Fruit fly (Drosophila melanogaster) whole organism, embryonic: ENCODE measurements around the gene Cyp313b1.

Experiments used
- B-H1 ChIP-seq: fragments of 200-800 bp; sonication (Bioruptor generic); IDR thresholded peaks from 3 replicates; pipeline ENCODE4 v1.3.6; 2022; ENCODE audit warnings: missing biosample characterization, missing genetic modification characterization
- CG12104 ChIP-seq: fragments of 200-800 bp; sonication (Bioruptor generic); optimal IDR thresholded peaks from 3 replicates; lab custom pipeline; 2016; ENCODE audit warnings: missing biosample characterization, missing genetic modification characterization
- CG15696 ChIP-seq: fragments of 200-800 bp; sonication (Bioruptor generic); optimal IDR thresholded peaks from 2 replicates; lab custom pipeline; 2019; ENCODE audit warnings: missing biosample characterization, mild to moderate bottlenecking, missing genetic modification characterization, moderate library complexity
- CG16863 ChIP-seq: fragments of 200-800 bp; sonication (Bioruptor generic); optimal IDR thresholded peaks from 3 replicates; lab custom pipeline; 2016; ENCODE audit warnings: missing biosample characterization, missing genetic modification characterization
- CG17385 ChIP-seq: fragments of 200-800 bp; sonication (Bioruptor generic); optimal IDR thresholded peaks from 3 replicates; lab custom pipeline; 2018; ENCODE audit warnings: missing biosample characterization, mild to moderate bottlenecking, missing genetic modification characterization
- CG30431 ChIP-seq: fragments of 200-800 bp; sonication (Bioruptor generic); optimal IDR thresholded peaks from 2 replicates; lab custom pipeline; 2017; ENCODE audit warnings: missing biosample characterization, missing genetic modification characterization
- CG31224 ChIP-seq: fragments of 200-800 bp; sonication (Bioruptor generic); IDR thresholded peaks from 2 replicates; pipeline ENCODE4 v1.3.6; 2022; ENCODE audit warnings: missing biosample characterization, missing genetic modification characterization
- CG3838 ChIP-seq: fragments of 200-800 bp; sonication (Bioruptor generic); optimal IDR thresholded peaks from 3 replicates; lab custom pipeline; 2016; ENCODE audit warnings: missing biosample characterization, missing genetic modification characterization
- CG3847 ChIP-seq: fragments of 200-800 bp; sonication (Bioruptor generic); IDR thresholded peaks from 2 replicates; pipeline ENCODE4 v1.3.6; 2022; ENCODE audit warnings: missing biosample characterization, missing genetic modification characterization
- CG4282 ChIP-seq: fragments of 200-800 bp; sonication (Bioruptor generic); optimal IDR thresholded peaks from 2 replicates; lab custom pipeline; 2016; ENCODE audit warnings: missing biosample characterization, missing genetic modification characterization
- CG4328 ChIP-seq: fragments of 200-800 bp; sonication (Bioruptor generic); optimal IDR thresholded peaks from 3 replicates; lab custom pipeline; 2017; ENCODE audit warnings: missing biosample characterization, missing genetic modification reagents, missing genetic modification characterization
- CG4360 ChIP-seq: fragments of 200-800 bp; sonication (Bioruptor generic); IDR thresholded peaks from 2 replicates; pipeline ENCODE4 v1.3.6; 2022; ENCODE audit warnings: missing biosample characterization, missing genetic modification characterization
- CG4707 ChIP-seq: fragments of 200-800 bp; sonication (Bioruptor generic); optimal IDR thresholded peaks from 2 replicates; lab custom pipeline; 2018; ENCODE audit warnings: missing biosample characterization, mild to moderate bottlenecking, missing genetic modification characterization, moderate library complexity
- CG4854 ChIP-seq: fragments of 200-800 bp; sonication (Bioruptor generic); optimal IDR thresholded peaks from 2 replicates; lab custom pipeline; 2016; ENCODE audit warnings: missing biosample characterization, missing genetic modification characterization, inconsistent platforms
- CG6654 ChIP-seq: fragments of 200-800 bp; sonication (Bioruptor generic); optimal IDR thresholded peaks from 2 replicates; lab custom pipeline; 2017; ENCODE audit warnings: missing biosample characterization, mild to moderate bottlenecking, missing genetic modification characterization
- CG6765 ChIP-seq: fragments of 200-800 bp; sonication (Bioruptor generic); optimal IDR thresholded peaks from 3 replicates; lab custom pipeline; 2017; ENCODE audit warnings: missing biosample characterization, mild to moderate bottlenecking, missing genetic modification characterization
- CG7556 ChIP-seq: fragments of 200-800 bp; sonication (Bioruptor generic); optimal IDR thresholded peaks from 2 replicates; lab custom pipeline; 2017; ENCODE audit warnings: missing biosample characterization, mild to moderate bottlenecking, missing genetic modification characterization
- CG9876 ChIP-seq: fragments of 200-800 bp; sonication (Bioruptor generic); optimal IDR thresholded peaks from 2 replicates; lab custom pipeline; 2016; ENCODE audit warnings: missing biosample characterization, missing genetic modification characterization
- CTCF ChIP-seq: fragments of 200-800 bp; sonication (Bioruptor generic); optimal IDR thresholded peaks from 2 replicates; lab custom pipeline; 2017; ENCODE audit warnings: missing biosample characterization, mild to moderate bottlenecking, missing genetic modification characterization, moderate library complexity
- Camta ChIP-seq: fragments of 200-800 bp; sonication (Bioruptor generic); optimal IDR thresholded peaks from 2 replicates; lab custom pipeline; 2016; ENCODE audit warnings: missing biosample characterization, missing genetic modification characterization
- Chrac-16 ChIP-seq: fragments of 200-800 bp; sonication (Bioruptor generic); optimal IDR thresholded peaks from 3 replicates; lab custom pipeline; 2016; ENCODE audit warnings: missing biosample characterization, missing genetic modification characterization
- Dbx ChIP-seq: fragments of 200-800 bp; sonication (Bioruptor generic); IDR thresholded peaks from 3 replicates; pipeline ENCODE4 v1.3.6; 2022; ENCODE audit warnings: missing biosample characterization, missing genetic modification characterization
- Gug ChIP-seq: fragments of 200-800 bp; sonication (Bioruptor generic); IDR thresholded peaks from 4 replicates; pipeline ENCODE4 v1.3.6; 2022; ENCODE audit warnings: missing biosample characterization, missing genetic modification characterization
- H15 ChIP-seq: fragments of 200-800 bp; sonication (Bioruptor generic); IDR thresholded peaks from 3 replicates; pipeline ENCODE4 v1.3.6; 2022; ENCODE audit warnings: missing biosample characterization, missing genetic modification characterization
- Hmx ChIP-seq: fragments of 200-800 bp; sonication (Bioruptor generic); optimal IDR thresholded peaks from 2 replicates; lab custom pipeline; 2016; ENCODE audit warnings: missing biosample characterization, missing genetic modification characterization
- Lpt ChIP-seq: fragments of >200 bp; optimal IDR thresholded peaks from 2 replicates; lab custom pipeline; 2018; ENCODE audit warnings: missing biosample characterization, missing genetic modification characterization
- Mad ChIP-seq: fragments of 200-800 bp; sonication (Bioruptor generic); optimal IDR thresholded peaks from 2 replicates; lab custom pipeline; 2016; ENCODE audit warnings: missing biosample characterization, missing genetic modification characterization
- NFAT ChIP-seq: fragments of 200-800 bp; sonication (Bioruptor generic); IDR thresholded peaks from 2 replicates; pipeline ENCODE4 v1.3.6; 2022; ENCODE audit warnings: missing biosample characterization, missing genetic modification characterization
- Nf-YA ChIP-seq: fragments of 200-800 bp; sonication (Bioruptor generic); IDR thresholded peaks from 2 replicates; pipeline ENCODE4 v1.3.6; 2022; ENCODE audit warnings: missing biosample characterization, missing genetic modification characterization
- Nf-YB ChIP-seq: fragments of 200-800 bp; sonication (Bioruptor generic); optimal IDR thresholded peaks from 3 replicates; lab custom pipeline; 2019; ENCODE audit warnings: missing biosample characterization, mild to moderate bottlenecking, missing genetic modification characterization, moderate library complexity
- Xrp1 ChIP-seq: fragments of 200-800 bp; sonication (Bioruptor generic); IDR thresholded peaks from 2 replicates; pipeline ENCODE4 v1.3.6; 2022; ENCODE audit warnings: missing biosample characterization, missing genetic modification characterization
- ap ChIP-seq: fragments of 200-800 bp; sonication (Bioruptor generic); IDR thresholded peaks from 2 replicates; pipeline ENCODE4 v1.3.6; 2022; ENCODE audit warnings: missing biosample characterization, missing genetic modification characterization
- bcd ChIP-seq: fragments of 200-800 bp; sonication (Bioruptor generic); optimal IDR thresholded peaks from 2 replicates; lab custom pipeline; 2017; ENCODE audit warnings: missing biosample characterization, mild to moderate bottlenecking, missing genetic modification characterization
- cad ChIP-seq: fragments of >200 bp; optimal IDR thresholded peaks from 2 replicates; lab custom pipeline; 2017; ENCODE audit warnings: missing biosample characterization, missing genetic modification characterization
- chm ChIP-seq: fragments of 200-800 bp; sonication (Bioruptor generic); IDR thresholded peaks from 2 replicates; pipeline ENCODE4 v1.3.6; 2022; ENCODE audit warnings: missing biosample characterization, missing genetic modification characterization
- dan ChIP-seq: fragments of 200-800 bp; sonication (Bioruptor generic); IDR thresholded peaks from 2 replicates; pipeline ENCODE4 v1.3.6; 2022; ENCODE audit warnings: missing biosample characterization, missing genetic modification characterization
- eyg ChIP-seq: fragments of 200-800 bp; sonication (Bioruptor generic); optimal IDR thresholded peaks from 3 replicates; lab custom pipeline; 2016; ENCODE audit warnings: missing biosample characterization, missing genetic modification characterization
- fd3F ChIP-seq: fragments of 200-800 bp; sonication (Bioruptor generic); optimal IDR thresholded peaks from 2 replicates; lab custom pipeline; 2018; ENCODE audit warnings: missing biosample characterization, mild to moderate bottlenecking, missing genetic modification characterization, moderate library complexity
- fd96Cb ChIP-seq: fragments of 200-800 bp; sonication (Bioruptor generic); optimal IDR thresholded peaks from 2 replicates; lab custom pipeline; 2018; ENCODE audit warnings: missing biosample characterization, mild to moderate bottlenecking, missing genetic modification characterization, moderate library complexity
- gcm ChIP-seq: fragments of 200-800 bp; sonication (Bioruptor generic); optimal IDR thresholded peaks from 2 replicates; lab custom pipeline; 2019; ENCODE audit warnings: missing biosample characterization, mild to moderate bottlenecking, missing genetic modification characterization, moderate library complexity
- grau ChIP-seq: fragments of 200-800 bp; optimal IDR thresholded peaks from 3 replicates; lab custom pipeline; 2019; ENCODE audit warnings: missing biosample characterization, mild to moderate bottlenecking, missing genetic modification characterization, moderate library complexity
- insv ChIP-seq, 2 experiments: fragments of 200-800 bp; sonication (Bioruptor generic); optimal IDR thresholded peaks; 3 replicates each; lab custom pipeline; 2016 to 2018; ENCODE audit warnings: missing biosample characterization in 2 of 2, missing genetic modification characterization in 2 of 2
- jing ChIP-seq: fragments of 200-800 bp; sonication (Bioruptor generic); optimal IDR thresholded peaks from 2 replicates; lab custom pipeline; 2018; ENCODE audit warnings: missing biosample characterization, mild to moderate bottlenecking, missing genetic modification characterization
- knrl ChIP-seq: fragments of 200-800 bp; sonication (Bioruptor generic); IDR thresholded peaks from 3 replicates; pipeline ENCODE4 v1.3.6; 2022; ENCODE audit warnings: missing biosample characterization, missing genetic modification characterization; ENCODE audit not compliant: partially characterized antibody
- oc ChIP-seq: fragments of 200-800 bp; sonication (Bioruptor generic); optimal IDR thresholded peaks from 2 replicates; lab custom pipeline; 2018; ENCODE audit warnings: missing biosample characterization, mild to moderate bottlenecking, missing genetic modification characterization, moderate library complexity
- pita ChIP-seq: fragments of 200-800 bp; sonication (Bioruptor generic); optimal IDR thresholded peaks from 2 replicates; lab custom pipeline; 2017; ENCODE audit warnings: missing biosample characterization, mild to moderate bottlenecking, missing genetic modification characterization
- pros ChIP-seq: fragments of 200-800 bp; sonication (Bioruptor generic); optimal IDR thresholded peaks from 3 replicates; lab custom pipeline; 2019; ENCODE audit warnings: missing biosample characterization, mild to moderate bottlenecking, missing genetic modification characterization, moderate library complexity
- psq ChIP-seq: fragments of 200-800 bp; sonication (Bioruptor generic); optimal IDR thresholded peaks from 2 replicates; lab custom pipeline; 2017; ENCODE audit warnings: missing biosample characterization, missing genetic modification characterization
- sr ChIP-seq: fragments of 200-800 bp; sonication (Bioruptor generic); IDR thresholded peaks from 3 replicates; pipeline ENCODE4 v1.3.6; 2022; ENCODE audit warnings: missing biosample characterization, missing genetic modification characterization
- vfl ChIP-seq: fragments of 200-800 bp; sonication (Bioruptor generic); optimal IDR thresholded peaks from 2 replicates; lab custom pipeline; 2016; ENCODE audit warnings: missing biosample characterization, missing genetic modification characterization
- wor ChIP-seq: fragments of 200-800 bp; sonication (Bioruptor generic); IDR thresholded peaks from 2 replicates; pipeline ENCODE4 v1.3.6; 2022; ENCODE audit warnings: missing biosample characterization, missing genetic modification characterization
- zfh1 ChIP-seq: fragments of 200-800 bp; sonication (Bioruptor generic); IDR thresholded peaks from 3 replicates; pipeline ENCODE4 v1.3.6; 2022; ENCODE audit warnings: missing biosample characterization, missing genetic modification characterization

Cyp313b1 gene

dm6 chr3R:8659907-8660660 is 14.6 kb upstream of the Cyp313b1 start (continued):
- TF ChIP-seq gcm (GFP tag; lab: Kevin White, UChicago) (peak; percentile 21), CTCF (GFP tag; lab: Kevin White, UChicago) (peak; percentile 69), Xrp1 (no peak), B-H1 (no peak), CG16863 (no peak), Hmx (GFP tag; lab: Kevin White, UChicago) (no peak), pros (GFP tag; lab: Kevin White, UChicago) (peak; percentile 35), CG3838 (GFP tag; lab: Kevin White, UChicago) (no peak), Camta (GFP tag; lab: Kevin White, UChicago) (peak; percentile 34), CG9876 (GFP tag; lab: Kevin White, UChicago) (peak; percentile 27), CG17385 (GFP tag; lab: Kevin White, UChicago) (peak; percentile 37), wor (GFP tag; lab: Robert Waterston, UW) (no peak), CG4328 (GFP tag; lab: Kevin White, UChicago) (no peak), H15 (GFP tag; lab: Robert Waterston, UW) (0 out of 3 replicates have a peak, but pooled peaks have one; percentile 6), Lpt (no peak), NFAT (GFP tag; lab: Robert Waterston, UW) (peak; percentile 92), CG4854 (GFP tag; lab: Kevin White, UChicago) (no peak), CG6654 (GFP tag; lab: Kevin White, UChicago) (no peak), CG15696 (tag; lab: Kevin White, UChicago) (no peak), fd96Cb (no peak), cad (no peak), CG7556 (GFP tag; lab: Kevin White, UChicago) (no peak), psq (GFP tag; lab: Kevin White, UChicago) (no peak), vfl (no peak), CG6765 (peak; percentile 48), CG3847 (GFP tag; lab: Robert Waterston, UW) (peak; percentile 83), Chrac-16 (GFP tag; lab: Kevin White, UChicago) (peak; percentile 5), CG30431 (no peak), eyg (GFP tag; lab: Kevin White, UChicago) (peak; percentile 25), CG4360 (GFP tag; lab: Robert Waterston, UW) (peak; percentile 28; the same call in 1 of the 2 replicates), zfh1 (GFP tag; lab: Robert Waterston, UW) (no peak), knrl (GFP tag; lab: Robert Waterston, UW) (peak; percentile 91), sr (GFP tag; lab: Robert Waterston, UW) (no peak), chm (GFP tag; lab: Robert Waterston, UW) (peak; percentile 56), insv (GFP tag; optimal IDR thresholded peaks at IDR 0.05; lab: Kevin White, UChicago) (peak in 1 of 2 experiments; percentile 63), ap (GFP tag; lab: Robert Waterston, UW) (no peak), CG4282 (GFP tag; lab: Kevin White, UChicago) (peak; percentile 43), CG31224 (GFP tag; lab: Robert Waterston, UW) (peak; percentile 47), Mad (GFP tag; lab: Kevin White, UChicago) (peak; percentile 75), pita (peak; percentile 88), bcd (GFP tag; lab: Kevin White, UChicago) (peak; percentile 45), CG4707 (GFP tag; lab: Kevin White, UChicago) (no peak), fd3F (no peak), Dbx (GFP tag; lab: Robert Waterston, UW) (peak; percentile 80; the same call in 2 of the 3 replicates), oc (tag; lab: Kevin White, UChicago) (no peak), Gug (GFP tag; lab: Robert Waterston, UW) (no peak; the same call in 3 of the 4 replicates), grau (peak; percentile 62), CG12104 (GFP tag; lab: Kevin White, UChicago) (no peak), Nf-YA (no peak), jing (no peak), Nf-YB (GFP tag; lab: Kevin White, UChicago) (no peak), dan (GFP tag; lab: Robert Waterston, UW) (no peak)
